Fruit fly (Drosophila melanogaster) whole organism, embryonic: ENCODE data around the gene enc.

Experiments used
- Awh ChIP-seq: fragments of 200-800 bp; sonication (Bioruptor generic); IDR thresholded peaks from 2 replicates; pipeline ENCODE4, ENCODE4 v1.3.6; 2022; ENCODE audit warnings: missing biosample characterization, missing genetic modification characterization
- CG10209 ChIP-seq: fragments of 200-800 bp; sonication (Bioruptor generic); optimal IDR thresholded peaks from 3 replicates; lab custom pipeline; 2017; ENCODE audit warnings: missing biosample characterization, mild to moderate bottlenecking, missing genetic modification characterization, missing genetic modification reagents
- CG10267 ChIP-seq: fragments of 200-800 bp; sonication (Bioruptor generic); optimal IDR thresholded peaks from 2 replicates; lab custom pipeline; 2018; ENCODE audit warnings: missing biosample characterization, mild to moderate bottlenecking, missing genetic modification characterization, moderate library complexity
- CG10959 ChIP-seq: fragments of 200-800 bp; sonication (Bioruptor generic); IDR thresholded peaks from 2 replicates; pipeline ENCODE4 v1.3.6; 2022; ENCODE audit warnings: missing biosample characterization, missing genetic modification characterization
- CG10979 ChIP-seq: fragments of 200-800 bp; sonication (Bioruptor generic); optimal IDR thresholded peaks from 2 replicates; lab custom pipeline; 2018; ENCODE audit warnings: missing biosample characterization, mild to moderate bottlenecking, missing genetic modification characterization, moderate library complexity
- CG12391 ChIP-seq: fragments of 200-800 bp; sonication (Bioruptor generic); optimal IDR thresholded peaks from 3 replicates; lab custom pipeline; 2018; ENCODE audit warnings: missing biosample characterization, mild to moderate bottlenecking, missing genetic modification characterization, moderate library complexity
- CG14710 ChIP-seq: fragments of 200-800 bp; sonication (Bioruptor generic); optimal IDR thresholded peaks from 3 replicates; lab custom pipeline; 2019; ENCODE audit warnings: missing biosample characterization, mild to moderate bottlenecking, missing genetic modification characterization, moderate library complexity
- CG15696 ChIP-seq: fragments of 200-800 bp; sonication (Bioruptor generic); optimal IDR thresholded peaks from 2 replicates; lab custom pipeline; 2019; ENCODE audit warnings: missing biosample characterization, mild to moderate bottlenecking, missing genetic modification characterization, moderate library complexity
- CG17328 ChIP-seq: fragments of 200-800 bp; sonication (Bioruptor generic); IDR thresholded peaks from 2 replicates; pipeline ENCODE4 v1.3.6; 2022; ENCODE audit warnings: missing biosample characterization, missing genetic modification characterization
- CG17829 ChIP-seq: fragments of 200-800 bp; optimal IDR thresholded peaks from 2 replicates; lab custom pipeline; 2019; ENCODE audit warnings: missing biosample characterization, mild to moderate bottlenecking, missing genetic modification characterization, moderate library complexity
- CG2712 ChIP-seq: fragments of 200-800 bp; optimal IDR thresholded peaks from 3 replicates; lab custom pipeline; 2019; ENCODE audit warnings: missing biosample characterization, mild to moderate bottlenecking, missing genetic modification characterization, moderate library complexity
- CG31388 ChIP-seq: fragments of 200-800 bp; sonication (Bioruptor generic); optimal IDR thresholded peaks from 2 replicates; lab custom pipeline; 2016; ENCODE audit warnings: missing biosample characterization, missing genetic modification characterization
- CG3163 ChIP-seq: fragments of 200-800 bp; sonication (Bioruptor generic); optimal IDR thresholded peaks from 3 replicates; lab custom pipeline; 2016; ENCODE audit warnings: missing biosample characterization, missing genetic modification characterization
- CG33557 ChIP-seq: fragments of 200-800 bp; sonication (Bioruptor generic); optimal IDR thresholded peaks from 2 replicates; lab custom pipeline; 2019; ENCODE audit warnings: missing biosample characterization, mild to moderate bottlenecking, missing genetic modification characterization, moderate library complexity
- CG4424 ChIP-seq: fragments of 200-800 bp; sonication (Bioruptor generic); optimal IDR thresholded peaks from 3 replicates; lab custom pipeline; 2016; ENCODE audit warnings: missing biosample characterization, missing genetic modification characterization
- CG8765 ChIP-seq: fragments of 200-800 bp; sonication (Bioruptor generic); IDR thresholded peaks from 2 replicates; pipeline ENCODE4 v1.3.6; 2022; ENCODE audit warnings: missing biosample characterization, missing genetic modification characterization
- CG9727 ChIP-seq: fragments of 200-800 bp; sonication (Bioruptor generic); optimal IDR thresholded peaks from 3 replicates; lab custom pipeline; 2017; ENCODE audit warnings: missing biosample characterization, mild to moderate bottlenecking, missing genetic modification characterization
- CG9932 ChIP-seq: fragments of 200-800 bp; sonication (Bioruptor generic); IDR thresholded peaks from 2 replicates; pipeline ENCODE4 v1.3.6; 2022; ENCODE audit warnings: missing biosample characterization, missing genetic modification characterization
- CTCF ChIP-seq: fragments of 200-800 bp; sonication (Bioruptor generic); optimal IDR thresholded peaks from 2 replicates; lab custom pipeline; 2017; ENCODE audit warnings: missing biosample characterization, mild to moderate bottlenecking, missing genetic modification characterization, moderate library complexity
- Chrac-16 ChIP-seq: fragments of 200-800 bp; sonication (Bioruptor generic); optimal IDR thresholded peaks from 3 replicates; lab custom pipeline; 2016; ENCODE audit warnings: missing biosample characterization, missing genetic modification characterization
- D19A ChIP-seq: fragments of 200-800 bp; optimal IDR thresholded peaks from 3 replicates; lab custom pipeline; 2019; ENCODE audit warnings: missing biosample characterization, mild to moderate bottlenecking, missing genetic modification characterization, moderate library complexity
- D19B ChIP-seq: fragments of 200-800 bp; sonication (Bioruptor generic); optimal IDR thresholded peaks from 2 replicates; lab custom pipeline; 2017; ENCODE audit warnings: missing biosample characterization, mild to moderate bottlenecking, missing genetic modification characterization
- GATAe ChIP-seq: fragments of 200-800 bp; sonication (Bioruptor generic); conservative IDR thresholded peaks from 2 replicates; pipeline ENCODE4 v1.3.6; 2022; ENCODE audit warnings: missing biosample characterization, missing genetic modification characterization
- Med ChIP-seq: fragments of 200-800 bp; sonication (Bioruptor generic); peaks from one replicate; lab custom pipeline; 2016; ENCODE audit warnings: missing biosample characterization, missing genetic modification characterization, mild to moderate bottlenecking, inconsistent platforms, moderate library complexity
- Ptx1 ChIP-seq: fragments of 200-800 bp; sonication (Bioruptor generic); IDR thresholded peaks from 2 replicates; pipeline ENCODE4 v1.3.6; 2022; ENCODE audit warnings: missing biosample characterization, missing genetic modification characterization
- Sox100B ChIP-seq: fragments of 200-800 bp; sonication (Bioruptor generic); optimal IDR thresholded peaks from 3 replicates; lab custom pipeline; 2018; ENCODE audit warnings: missing biosample characterization, mild to moderate bottlenecking, missing genetic modification characterization
- Stat92E ChIP-seq, 3 experiments: fragments of >200 bp in 2 of 3; fragments of 200-800 bp in 1 of 3; sonication (Bioruptor generic) in 1 of 3; optimal IDR thresholded peaks; 2 replicates each; lab custom pipeline; 2017 to 2019; ENCODE audit warnings: missing biosample characterization in 3 of 3, missing genetic modification characterization in 3 of 3, mild to moderate bottlenecking in 1 of 3, moderate library complexity in 1 of 3
- cato ChIP-seq: fragments of 200-800 bp; sonication (Bioruptor generic); optimal IDR thresholded peaks from 2 replicates; lab custom pipeline; 2016; ENCODE audit warnings: missing biosample characterization, missing genetic modification characterization, borderline replicate concordance
- chif ChIP-seq, 2 experiments: fragments of 200-800 bp; sonication (Bioruptor generic); optimal IDR thresholded peaks; 3 replicates each; lab custom pipeline; 2016; ENCODE audit warnings: missing biosample characterization in 2 of 2, missing genetic modification characterization in 2 of 2
- chm ChIP-seq: fragments of 200-800 bp; sonication (Bioruptor generic); IDR thresholded peaks from 2 replicates; pipeline ENCODE4 v1.3.6; 2022; ENCODE audit warnings: missing biosample characterization, missing genetic modification characterization
- chn ChIP-seq: fragments of 200-800 bp; sonication (Bioruptor generic); optimal IDR thresholded peaks from 2 replicates; lab custom pipeline; 2016; ENCODE audit warnings: missing biosample characterization, missing genetic modification characterization
- dmrt11E ChIP-seq: fragments of 200-800 bp; sonication (Bioruptor generic); optimal IDR thresholded peaks from 3 replicates; lab custom pipeline; 2018; ENCODE audit warnings: missing biosample characterization, mild to moderate bottlenecking, missing genetic modification characterization, moderate library complexity
- eyg ChIP-seq: fragments of 200-800 bp; sonication (Bioruptor generic); optimal IDR thresholded peaks from 3 replicates; lab custom pipeline; 2016; ENCODE audit warnings: missing biosample characterization, missing genetic modification characterization
- grn ChIP-seq: fragments of 200-800 bp; sonication (Bioruptor generic); optimal IDR thresholded peaks from 3 replicates; lab custom pipeline; 2017; ENCODE audit warnings: missing biosample characterization, missing genetic modification characterization
- gsb-n ChIP-seq: fragments of 200-800 bp; sonication (Bioruptor generic); optimal IDR thresholded peaks from 3 replicates; lab custom pipeline; 2018; ENCODE audit warnings: missing biosample characterization, mild to moderate bottlenecking, missing genetic modification characterization
- hth ChIP-seq: fragments of >200 bp; optimal IDR thresholded peaks from 2 replicates; lab custom pipeline; 2017; ENCODE audit warnings: inconsistent platforms
- kah ChIP-seq: fragments of 200-800 bp; sonication (Bioruptor generic); optimal IDR thresholded peaks from 2 replicates; lab custom pipeline; 2018; ENCODE audit warnings: missing biosample characterization, mild to moderate bottlenecking, missing genetic modification characterization
- kay ChIP-seq: fragments of 200-800 bp; sonication (Bioruptor generic); optimal IDR thresholded peaks from 2 replicates; lab custom pipeline; 2016; ENCODE audit warnings: missing biosample characterization, missing genetic modification characterization
- lmd ChIP-seq: fragments of 200-800 bp; sonication (Bioruptor generic); IDR thresholded peaks from 2 replicates; pipeline ENCODE4 v1.3.6; 2022; ENCODE audit warnings: missing biosample characterization, missing genetic modification characterization
- lola ChIP-seq, 3 experiments: fragments of >200 bp in 2 of 3; fragments of 200-800 bp in 1 of 3; sonication (Bioruptor generic) in 1 of 3; optimal IDR thresholded peaks; 2 replicates each; lab custom pipeline; 2017 to 2019; ENCODE audit warnings: missing biosample characterization in 3 of 3, missing genetic modification characterization in 3 of 3, mild to moderate bottlenecking in 1 of 3, moderate library complexity in 1 of 3
- p53 ChIP-seq: fragments of 200-800 bp; sonication (Bioruptor generic); optimal IDR thresholded peaks from 2 replicates; lab custom pipeline; 2016; ENCODE audit warnings: missing biosample characterization, missing genetic modification characterization
- prd ChIP-seq, 3 experiments: fragments of >200 bp in 2 of 3; fragments of 200-800 bp in 1 of 3; sonication (Bioruptor generic) in 1 of 3; optimal IDR thresholded peaks in 2 of 3; IDR thresholded peaks in 1 of 3; 2 replicates in 2 of 3; 3 replicates in 1 of 3; pipeline versions ENCODE4 v1.3.6 to Lab custom; 2017 to 2022; ENCODE audit warnings: missing biosample characterization in 1 of 3, missing genetic modification characterization in 1 of 3
- pros ChIP-seq: fragments of 200-800 bp; sonication (Bioruptor generic); optimal IDR thresholded peaks from 3 replicates; lab custom pipeline; 2019; ENCODE audit warnings: missing biosample characterization, mild to moderate bottlenecking, missing genetic modification characterization, moderate library complexity
- row ChIP-seq: fragments of 200-800 bp; sonication (Bioruptor generic); IDR thresholded peaks from 3 replicates; pipeline ENCODE4 v1.3.6; 2022; ENCODE audit warnings: missing biosample characterization, missing genetic modification characterization
- sens ChIP-seq: fragments of 200-800 bp; sonication (Bioruptor generic); peaks from one replicate; lab custom pipeline; 2016; ENCODE audit warnings: missing biosample characterization, missing genetic modification characterization
- twi ChIP-seq: fragments of 200-800 bp; optimal IDR thresholded peaks from 2 replicates; lab custom pipeline; 2019; ENCODE audit warnings: missing biosample characterization, mild to moderate bottlenecking, missing genetic modification characterization, moderate library complexity
- z ChIP-seq: fragments of 200-800 bp; sonication (Bioruptor generic); IDR thresholded peaks from 3 replicates; pipeline ENCODE4 v1.3.6; 2022; ENCODE audit warnings: missing biosample characterization, missing genetic modification characterization
- zf30C ChIP-seq: fragments of 200-800 bp; sonication (Bioruptor generic); optimal IDR thresholded peaks from 3 replicates; lab custom pipeline; 2018; ENCODE audit warnings: missing biosample characterization, mild to moderate bottlenecking, missing genetic modification characterization
- zfh1 ChIP-seq: fragments of 200-800 bp; sonication (Bioruptor generic); IDR thresholded peaks from 3 replicates; pipeline ENCODE4 v1.3.6; 2022; ENCODE audit warnings: missing biosample characterization, missing genetic modification characterization

Gene enc

DNA sequence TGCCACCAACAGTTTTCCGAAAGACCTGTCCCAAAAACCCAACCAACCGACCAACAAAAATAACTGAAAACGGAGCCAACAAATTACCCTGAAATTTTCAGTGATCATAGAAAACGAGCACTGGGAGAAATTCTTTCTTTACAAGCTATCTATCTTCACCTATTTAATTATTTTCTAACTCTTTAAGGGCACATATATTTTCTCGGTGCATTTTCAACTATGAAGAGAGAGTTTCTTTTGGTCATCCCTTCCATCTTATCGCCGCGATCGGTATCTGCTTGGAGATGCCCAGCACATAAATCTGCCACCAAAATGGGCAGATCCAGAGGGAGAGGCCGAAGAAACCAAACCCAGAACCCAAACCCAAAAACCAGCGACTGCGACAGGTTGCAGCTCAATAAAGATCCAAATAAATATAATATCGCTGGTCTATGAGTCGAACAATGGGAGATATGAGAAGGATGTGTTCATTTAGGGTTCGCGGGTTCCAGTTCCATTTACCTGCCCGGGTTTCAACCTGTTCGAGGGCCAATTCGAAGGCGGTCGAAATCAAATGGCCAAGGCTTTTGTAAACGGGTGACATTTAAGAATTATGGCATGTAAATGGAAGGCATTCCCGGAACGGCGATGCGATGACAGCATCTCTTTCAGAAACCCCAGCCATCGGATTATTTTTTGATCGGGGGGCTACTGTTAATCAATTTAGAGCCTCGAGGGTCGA lies 24.7 kb downstream of the enc start:
- no peak for TF ChIP-seq CG3163 (GFP tag; lab: Kevin White, UChicago)
- TF ChIP-seq chn (GFP tag; lab: Kevin White, UChicago): peak; percentile 35
- TF ChIP-seq zf30C (GFP tag; lab: Kevin White, UChicago): peak; percentile 97
- no peak for TF ChIP-seq eyg (GFP tag; lab: Kevin White, UChicago)
- peak; percentile 65 for TF ChIP-seq CG15696 (tag; lab: Kevin White, UChicago)
- no peak for TF ChIP-seq D19A
- no peak for TF ChIP-seq Sox100B (GFP tag; lab: Kevin White, UChicago)
- peak; percentile 64 for TF ChIP-seq hth (lab: Kevin White, UChicago)
- TF ChIP-seq CG12391: peak; percentile 10
- 0 out of 3 replicates have a peak, but pooled peaks have one; percentile 26 for TF ChIP-seq z (GFP tag; lab: Robert Waterston, UW)
- peak; percentile 39 for TF ChIP-seq CG17829 (tag; lab: Kevin White, UChicago)
- peak; percentile 39 for TF ChIP-seq pros (GFP tag; lab: Kevin White, UChicago)
- peak; percentile 89 for TF ChIP-seq sens
- TF ChIP-seq chif (GFP tag; optimal IDR thresholded peaks at IDR 0.05; lab: Kevin White, UChicago): peak in 1 of 2 experiments; percentile 44
- TF ChIP-seq lmd (GFP tag; lab: Robert Waterston, UW): no peak
- TF ChIP-seq CG10979 (tag; lab: Kevin White, UChicago): peak; percentile 39
- peak; percentile 53; the same call in 1 of the 2 replicates for TF ChIP-seq chm (GFP tag; lab: Robert Waterston, UW)
- TF ChIP-seq cato (GFP tag; lab: Kevin White, UChicago): no peak
- TF ChIP-seq lola (GFP tag; optimal IDR thresholded peaks at IDR 0.05; lab: Kevin White, UChicago): peak in 1 of 3 experiments; percentile 48
- TF ChIP-seq zfh1: peak; percentile 35; the same call in 1 of the 3 replicates
- peak; percentile 55; the same call in 2 of the 3 replicates for TF ChIP-seq row
- peak; percentile 41 for TF ChIP-seq Med (GFP tag; lab: Kevin White, UChicago)
- TF ChIP-seq Awh: peak; percentile 40; the same call in 1 of the 2 replicates
- peak in 1 of 3 experiments; percentile 74 for TF ChIP-seq Stat92E (GFP tag; optimal IDR thresholded peaks at IDR 0.05; lab: Kevin White, UChicago)
- peak; percentile 24 for TF ChIP-seq CG10267
- no peak for TF ChIP-seq kah (GFP tag; lab: Kevin White, UChicago)
- TF ChIP-seq gsb-n: peak; percentile 26
- TF ChIP-seq Ptx1 (GFP tag; lab: Robert Waterston, UW): no peak
- TF ChIP-seq CG8765 (GFP tag; lab: Robert Waterston, UW): peak; percentile 44; the same call in 1 of the 2 replicates
- TF ChIP-seq p53 (GFP tag; lab: Kevin White, UChicago): no peak
- TF ChIP-seq CG10209 (GFP tag; lab: Kevin White, UChicago): no peak
- TF ChIP-seq CG4424 (GFP tag; lab: Kevin White, UChicago): no peak
- peak; percentile 48 for TF ChIP-seq CG33557
- peak; percentile 39 for TF ChIP-seq Chrac-16
- peak; percentile 46 for TF ChIP-seq CG2712 (tag; lab: Kevin White, UChicago)
- peak; percentile 97 for TF ChIP-seq grn (GFP tag; lab: Kevin White, UChicago)
- TF ChIP-seq twi: no peak
- TF ChIP-seq CG31388: no peak
- TF ChIP-seq GATAe (GFP tag; lab: Robert Waterston, UW): no peak
- TF ChIP-seq CG9727 (GFP tag; lab: Kevin White, UChicago): peak; percentile 40
- TF ChIP-seq CG14710 (tag; lab: Kevin White, UChicago): peak; percentile 8
- TF ChIP-seq kay (GFP tag; lab: Kevin White, UChicago): no peak
- TF ChIP-seq prd (optimal IDR thresholded peaks at IDR 0.05; lab: Kevin White, UChicago): no peak
- TF ChIP-seq prd (GFP tag; IDR thresholded peaks at IDR 0.05; lab: Robert Waterston, UW): peak; percentile 38; the same call in 2 of the 3 replicates
- no peak for TF ChIP-seq D19B (GFP tag; lab: Kevin White, UChicago)
- no peak for TF ChIP-seq CG9932 (GFP tag; lab: Robert Waterston, UW)
- TF ChIP-seq CG17328 (GFP tag; lab: Robert Waterston, UW): 0 out of 2 replicates have a peak, but pooled peaks have one; percentile 18
- TF ChIP-seq CTCF (GFP tag; lab: Kevin White, UChicago): no peak
- TF ChIP-seq dmrt11E (tag; lab: Kevin White, UChicago): peak; percentile 60
- peak; percentile 68 for TF ChIP-seq CG10959 (GFP tag; lab: Robert Waterston, UW)
